Worm (Caenorhabditis elegans) whole organism, L3 larva: Measurements from ENCODE around the gene bus-1.

Experiments used
- daf-12 ChIP-seq: fragments of 150-350 bp; optimal IDR thresholded peaks from 2 replicates; lab custom pipeline; 2014; ENCODE audit warnings: missing biosample characterization, missing genetic modification reagents, missing genetic modification characterization
- elt-3 ChIP-seq, 3 experiments: fragments of 150-350 bp in 1 of 3; sonication (generic microtip) in 2 of 3; optimal IDR thresholded peaks; 2 replicates in 2 of 3; 4 replicates in 1 of 3; lab custom pipeline; 2014 to 2017; ENCODE audit warnings: missing biosample characterization in 3 of 3, missing genetic modification characterization in 3 of 3
- nhr-11 ChIP-seq: fragments of 150-350 bp; optimal IDR thresholded peaks from 2 replicates; lab custom pipeline; 2014; ENCODE audit warnings: missing biosample characterization, missing genetic modification characterization
- nhr-12 ChIP-seq: fragments of 150-350 bp; optimal IDR thresholded peaks from 2 replicates; lab custom pipeline; 2014; ENCODE audit warnings: missing biosample characterization, missing genetic modification characterization
- pqm-1 ChIP-seq: fragments of 150-350 bp; optimal IDR thresholded peaks from 2 replicates; lab custom pipeline; 2017; ENCODE audit warnings: missing biosample characterization, missing genetic modification characterization, inconsistent platforms
- snpc-4 ChIP-seq: fragments of 150-350 bp; optimal IDR thresholded peaks from 2 replicates; lab custom pipeline; 2014; ENCODE audit warnings: missing biosample characterization, missing genetic modification characterization

ce11 chrV:9015540-9015939 lies 9.1 kb downstream of the bus-1 start, which contains the start of gene srt-18:
- no peak for TF ChIP-seq elt-3 (tag; optimal IDR thresholded peaks at IDR 0.05; lab: Kevin White, UChicago)
- TF ChIP-seq daf-12 (tag; lab: Kevin White, UChicago) = no peak
- TF ChIP-seq snpc-4 (tag; lab: Kevin White, UChicago) = no peak
- TF ChIP-seq nhr-12 (tag; lab: Kevin White, UChicago) = no peak
- no peak for TF ChIP-seq nhr-11
- TF ChIP-seq pqm-1 (tag; lab: Kevin White, UChicago) = no peak
